Worm (Caenorhabditis elegans) whole organism, L1 larva: ENCODE results near the gene srz-32.

Experiments
- ceh-82 ChIP-seq, 3 experiments: fragments of 150-350 bp in 1 of 3; sonication (generic microtip) in 2 of 3; optimal IDR thresholded peaks; 2 replicates each; lab custom pipeline; 2014 to 2017; ENCODE audit warnings: missing biosample characterization in 3 of 3, missing genetic modification characterization in 3 of 3
- elt-2 ChIP-seq: sonication (generic microtip); optimal IDR thresholded peaks from 2 replicates; lab custom pipeline; 2016; ENCODE audit warnings: missing genetic modification characterization, mild to moderate bottlenecking, inconsistent platforms, missing compliant biosample characterization, missing genetic modification reagents
- nhr-11 ChIP-seq: fragments of 150-350 bp; optimal IDR thresholded peaks from 2 replicates; lab custom pipeline; 2014; ENCODE audit warnings: missing biosample characterization, missing genetic modification characterization
- pqm-1 ChIP-seq: sonication (generic microtip); optimal IDR thresholded peaks from 3 replicates; lab custom pipeline; 2017; ENCODE audit warnings: missing biosample characterization, missing genetic modification characterization

DNA sequence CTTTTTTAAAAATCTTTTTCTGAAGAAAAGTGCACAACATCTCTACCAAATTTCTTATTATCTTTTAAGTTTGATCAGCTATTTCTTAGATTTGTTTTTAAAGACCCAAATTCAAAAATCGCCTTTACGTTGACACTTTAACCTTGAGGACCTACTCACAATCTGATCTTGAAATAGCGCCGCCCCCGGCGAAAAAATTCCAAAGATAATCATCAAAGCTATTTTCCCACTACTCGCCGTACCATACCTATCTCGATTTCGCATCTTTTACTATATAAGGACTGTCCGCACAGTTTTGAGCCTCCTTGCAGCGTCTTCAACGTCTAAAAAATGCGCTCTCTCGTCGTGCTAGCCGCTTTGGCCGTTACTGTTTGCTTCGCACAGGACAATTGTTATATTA is 4.7 kb downstream of the srz-32 start, which contains the start of gene grd-10:
- TF ChIP-seq elt-2 (tag; lab: Kevin White, UChicago), result no peak
- no peak for TF ChIP-seq nhr-11 (tag; lab: Kevin White, UChicago)
- TF ChIP-seq ceh-82 (tag; optimal IDR thresholded peaks at IDR 0.05; lab: Kevin White, UChicago), result no peak
- no peak for TF ChIP-seq pqm-1 (tag; lab: Kevin White, UChicago)
